Fruit fly (Drosophila melanogaster): Measurements from ENCODE around the gene RpL23A.

RpL23A gene

dm6 chr3L:1692122-1692786, 23.8 kb upstream of the RpL23A start:
- TF ChIP-seq cyc (GFP tag; optimal IDR thresholded peaks at IDR 0.05) (peak; percentile 87), Eip75B (GFP tag; optimal IDR thresholded peaks at IDR 0.05) (peak; percentile 93), CG6163 (GFP tag; IDR thresholded peaks at IDR 0.05) (peak; percentile 96), fkh (GFP tag; optimal IDR thresholded peaks at IDR 0.05) (no peak), spab (GFP tag; optimal IDR thresholded peaks at IDR 0.05) (peak; percentile 84), CG1621 (tag; optimal IDR thresholded peaks at IDR 0.05) (peak; percentile 89), achi (GFP tag; optimal IDR thresholded peaks at IDR 0.05) (peak; percentile 87), net (GFP tag; optimal IDR thresholded peaks at IDR 0.05) (peak; percentile 87), ss (GFP tag; optimal IDR thresholded peaks at IDR 0.05) (peak; percentile 78 to 81), Eip93F (GFP tag; optimal IDR thresholded peaks at IDR 0.05) (peak; percentile 85), CG8319 (GFP tag; optimal IDR thresholded peaks at IDR 0.05) (peak; percentile 86), topi (GFP tag; optimal IDR thresholded peaks at IDR 0.05) (peak; percentile 90), CG11902 (GFP tag; optimal IDR thresholded peaks at IDR 0.05) (peak; percentile 78), Eip78C (GFP tag) (peak; percentile 95), CG4318 (GFP tag; optimal IDR thresholded peaks at IDR 0.05) (peak; percentile 58), pdm3 (GFP tag; optimal IDR thresholded peaks at IDR 0.05) (peak; percentile 90), OdsH (GFP tag; optimal IDR thresholded peaks at IDR 0.05) (peak; percentile 89), CG16779 (tag; optimal IDR thresholded peaks at IDR 0.05) (peak; percentile 82), dsx (GFP tag; optimal IDR thresholded peaks at IDR 0.05; ENCODE audit: poor library complexity, severe bottlenecking) (peak; percentile 78), CG8119 (GFP tag; IDR thresholded peaks at IDR 0.05) (peak; percentile 87), CG34406 (GFP tag; optimal IDR thresholded peaks at IDR 0.05) (peak; percentile 87), CG7368 (GFP tag; optimal IDR thresholded peaks at IDR 0.05) (peak; percentile 83), vri (GFP tag; optimal IDR thresholded peaks at IDR 0.05) (peak; percentile 89), acj6 (GFP tag; optimal IDR thresholded peaks at IDR 0.05) (peak; percentile 90), Hr38 (GFP tag; optimal IDR thresholded peaks at IDR 0.05) (no peak), CG10669 (GFP tag; optimal IDR thresholded peaks at IDR 0.05) (peak; percentile 83), svp (GFP tag) (peak; percentile 96), CG31627 (GFP tag; optimal IDR thresholded peaks at IDR 0.05) (peak; percentile 93), CG6854 (GFP tag; optimal IDR thresholded peaks at IDR 0.05) (peak; percentile 84), CG6792 (GFP tag; optimal IDR thresholded peaks at IDR 0.05) (peak; percentile 92), Smox (GFP tag; optimal IDR thresholded peaks at IDR 0.05) (peak; percentile 88), fd85E (GFP tag; optimal IDR thresholded peaks at IDR 0.05) (peak; percentile 8), CG32006 (GFP tag; optimal IDR thresholded peaks at IDR 0.05) (peak; percentile 87), CG11762 (GFP tag; optimal IDR thresholded peaks at IDR 0.05; ENCODE audit: insufficient read depth) (peak; percentile 70), fd59A (GFP tag; optimal IDR thresholded peaks at IDR 0.05) (peak; percentile 92), CG15336 (GFP tag; IDR thresholded peaks at IDR 0.05) (peak; percentile 85), Met (GFP tag; optimal IDR thresholded peaks at IDR 0.05) (peak; percentile 93), Ets21C (GFP tag; optimal IDR thresholded peaks at IDR 0.05) (peak; percentile 84), esn (GFP tag; optimal IDR thresholded peaks at IDR 0.05) (peak; percentile 94), CG6276 (GFP tag; optimal IDR thresholded peaks at IDR 0.05) (peak; percentile 48), Hr39 (GFP tag; optimal IDR thresholded peaks at IDR 0.05) (peak; percentile 94), CG3919 (GFP tag; optimal IDR thresholded peaks at IDR 0.05) (peak; percentile 87), Sox14 (GFP tag; optimal IDR thresholded peaks at IDR 0.05) (peak; percentile 93), Gug (GFP tag; IDR thresholded peaks at IDR 0.05) (peak; percentile 76), Hr4 (GFP tag; optimal IDR thresholded peaks at IDR 0.05) (peak; percentile 78), Sox102F (GFP tag; optimal IDR thresholded peaks at IDR 0.05) (peak; percentile 91), CG11294 (GFP tag; IDR thresholded peaks at IDR 0.05) (0 out of 2 replicates have a peak, but pooled peaks have one; percentile 41), eg (GFP tag; IDR thresholded peaks at IDR 0.05) (peak; percentile 79), CG6808 (GFP tag; optimal IDR thresholded peaks at IDR 0.05) (peak; percentile 88), Blimp-1 (GFP tag; optimal IDR thresholded peaks at IDR 0.05) (peak; percentile 73), CG9139 (GFP tag; optimal IDR thresholded peaks at IDR 0.05) (peak; percentile 70)

All from whole organism, prepupa.